Worm (Caenorhabditis elegans) whole organism, L2 larva: ENCODE data around the gene Y19D2B.1.

ENCODE experiments used
- C34F6.9 ChIP-seq: fragments of 150-350 bp; optimal IDR thresholded peaks from 2 replicates; lab custom pipeline; 2014; ENCODE audit warnings: missing biosample characterization, missing genetic modification characterization
- F13H6.1 ChIP-seq: sonication (generic microtip); optimal IDR thresholded peaks from 2 replicates; lab custom pipeline; 2016; ENCODE audit warnings: missing genetic modification characterization, missing compliant biosample characterization
- R02D3.7 ChIP-seq: fragments of 150-350 bp; optimal IDR thresholded peaks from 2 replicates; lab custom pipeline; 2014; ENCODE audit warnings: missing biosample characterization, missing genetic modification characterization
- alr-1 ChIP-seq: fragments of 150-350 bp; optimal IDR thresholded peaks from 2 replicates; lab custom pipeline; 2014; ENCODE audit warnings: missing biosample characterization, missing genetic modification characterization
- aly-2 ChIP-seq: fragments of 150-350 bp; optimal IDR thresholded peaks from 2 replicates; lab custom pipeline; 2014; ENCODE audit warnings: missing biosample characterization, missing genetic modification characterization
- ama-1 ChIP-seq: fragments of 150-350 bp; optimal IDR thresholded peaks from 2 replicates; lab custom pipeline; 2018; ENCODE audit warnings: inconsistent platforms
- ceh-16 ChIP-seq: fragments of 150-350 bp; optimal IDR thresholded peaks from 2 replicates; lab custom pipeline; 2014; ENCODE audit warnings: missing biosample characterization, missing genetic modification characterization
- crh-2 ChIP-seq: sonication (generic microtip); optimal IDR thresholded peaks from 2 replicates; lab custom pipeline; 2017; ENCODE audit warnings: missing biosample characterization, missing genetic modification characterization
- dmd-4 ChIP-seq: sonication (generic microtip); optimal IDR thresholded peaks from 2 replicates; lab custom pipeline; 2017; ENCODE audit warnings: missing biosample characterization, missing genetic modification characterization
- egl-27 ChIP-seq: sonication (generic microtip); optimal IDR thresholded peaks from 3 replicates; lab custom pipeline; 2017; ENCODE audit warnings: missing biosample characterization, missing genetic modification reagents, missing genetic modification characterization
- elt-1 ChIP-seq: fragments of 150-350 bp; optimal IDR thresholded peaks from 2 replicates; lab custom pipeline; 2014; ENCODE audit warnings: missing biosample characterization, missing genetic modification characterization
- fos-1 ChIP-seq: fragments of 150-350 bp; optimal IDR thresholded peaks from 2 replicates; lab custom pipeline; 2014; ENCODE audit warnings: missing biosample characterization, missing genetic modification characterization
- gmeb-1 ChIP-seq: fragments of 150-350 bp; optimal IDR thresholded peaks from 2 replicates; lab custom pipeline; 2014; ENCODE audit warnings: missing biosample characterization, missing genetic modification characterization
- lin-11 ChIP-seq: fragments of 150-350 bp; sonication (generic microtip); optimal IDR thresholded peaks from 2 replicates; lab custom pipeline; 2014; ENCODE audit warnings: missing biosample characterization, missing genetic modification characterization, inconsistent platforms, mixed read lengths
- lin-13 ChIP-seq: fragments of 150-350 bp; optimal IDR thresholded peaks from 2 replicates; lab custom pipeline; 2014; ENCODE audit warnings: missing biosample characterization, missing genetic modification reagents, missing genetic modification characterization
- lin-39 ChIP-seq: fragments of 150-350 bp; optimal IDR thresholded peaks from 2 replicates; lab custom pipeline; 2014; ENCODE audit warnings: missing biosample characterization, missing genetic modification reagents, missing genetic modification characterization
- lsy-2 ChIP-seq, 2 experiments: fragments of 150-350 bp in 1 of 2; sonication (generic microtip) in 1 of 2; optimal IDR thresholded peaks; 2 replicates each; lab custom pipeline; 2014 to 2017; ENCODE audit warnings: missing biosample characterization in 2 of 2, missing genetic modification characterization in 2 of 2
- mbf-1 ChIP-seq: sonication (generic microtip); optimal IDR thresholded peaks from 2 replicates; lab custom pipeline; 2017; ENCODE audit warnings: missing biosample characterization, missing genetic modification characterization
- mdl-1 ChIP-seq, 2 experiments: fragments of 150-350 bp in 1 of 2; sonication (generic microtip) in 1 of 2; optimal IDR thresholded peaks; 2 replicates each; lab custom pipeline; 2017; ENCODE audit warnings: missing biosample characterization in 2 of 2, missing genetic modification characterization in 2 of 2
- nhr-11 ChIP-seq: fragments of 150-350 bp; optimal IDR thresholded peaks from 2 replicates; lab custom pipeline; 2014; ENCODE audit warnings: missing biosample characterization, missing genetic modification characterization
- nhr-12 ChIP-seq: fragments of 150-350 bp; optimal IDR thresholded peaks from 2 replicates; lab custom pipeline; 2014; ENCODE audit warnings: missing biosample characterization, missing genetic modification characterization
- nhr-129 ChIP-seq: fragments of 150-350 bp; optimal IDR thresholded peaks from 2 replicates; lab custom pipeline; 2014; ENCODE audit warnings: missing biosample characterization, missing genetic modification characterization
- nhr-21 ChIP-seq: fragments of 150-350 bp; optimal IDR thresholded peaks from 2 replicates; lab custom pipeline; 2014; ENCODE audit warnings: missing biosample characterization, missing genetic modification characterization
- nhr-77 ChIP-seq: fragments of 150-350 bp; optimal IDR thresholded peaks from 2 replicates; lab custom pipeline; 2014; ENCODE audit warnings: missing biosample characterization, missing genetic modification characterization
- sem-4 ChIP-seq: fragments of 150-350 bp; optimal IDR thresholded peaks from 2 replicates; lab custom pipeline; 2014; ENCODE audit warnings: missing biosample characterization, missing genetic modification reagents, missing genetic modification characterization
- sma-3 ChIP-seq: sonication (generic microtip); optimal IDR thresholded peaks from 2 replicates; lab custom pipeline; 2016; ENCODE audit warnings: missing genetic modification reagents, missing genetic modification characterization, missing compliant biosample characterization
- sma-9 ChIP-seq, 2 experiments: fragments of 150-350 bp in 1 of 2; sonication (generic microtip) in 1 of 2; optimal IDR thresholded peaks; 2 replicates each; lab custom pipeline; 2014 to 2016; ENCODE audit warnings: missing genetic modification characterization in 2 of 2, mild to moderate bottlenecking in 1 of 2, missing biosample characterization in 1 of 2, missing compliant biosample characterization in 1 of 2, missing genetic modification reagents in 1 of 2, moderate library complexity in 1 of 2
- snpc-4 ChIP-seq: fragments of 150-350 bp; optimal IDR thresholded peaks from 2 replicates; lab custom pipeline; 2014; ENCODE audit warnings: missing biosample characterization, missing genetic modification characterization
- unc-55 ChIP-seq: fragments of 150-350 bp; sonication (generic microtip); optimal IDR thresholded peaks from 3 replicates; lab custom pipeline; 2014; ENCODE audit warnings: missing biosample characterization, missing genetic modification reagents, missing genetic modification characterization
- unc-62 ChIP-seq: fragments of 150-350 bp; optimal IDR thresholded peaks from 2 replicates; lab custom pipeline; 2014; ENCODE audit warnings: missing biosample characterization, missing genetic modification reagents, missing genetic modification characterization
- zag-1 ChIP-seq: fragments of 150-350 bp; optimal IDR thresholded peaks from 2 replicates; lab custom pipeline; 2014; ENCODE audit warnings: missing biosample characterization, missing genetic modification characterization
- ztf-1 ChIP-seq: fragments of 200-800 bp; sonication (Bioruptor generic); conservative IDR thresholded peaks from 2 replicates; pipeline ENCODE4 v1.3.6; 2022; ENCODE audit warnings: missing genetic modification characterization, missing compliant biosample characterization
- ztf-4 ChIP-seq: fragments of 150-350 bp; optimal IDR thresholded peaks from 2 replicates; lab custom pipeline; 2014; ENCODE audit warnings: missing biosample characterization, missing genetic modification characterization

Gene Y19D2B.1

DNA sequence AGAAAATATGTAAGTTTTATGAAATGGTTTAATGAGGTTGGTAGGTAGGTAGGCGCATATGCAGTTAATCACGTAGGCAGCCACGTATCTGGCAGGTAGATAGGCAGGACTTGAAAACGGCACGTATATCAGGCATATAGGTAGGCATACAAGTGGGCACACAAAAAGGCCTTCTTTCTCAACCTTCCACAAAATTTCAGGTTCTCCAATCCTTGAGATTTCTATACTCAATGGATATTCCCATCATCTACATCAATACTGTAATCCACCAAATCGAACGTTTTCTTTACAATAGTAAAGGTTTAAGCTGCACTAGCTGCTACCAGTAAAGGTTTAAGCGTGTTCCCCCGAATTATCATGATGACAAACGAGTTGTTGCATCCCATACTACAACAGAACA lies 9.5 kb upstream of the Y19D2B.1 start:
- TF ChIP-seq R02D3.7 (no peak), aly-2 (tag; lab: Kevin White, UChicago) (no peak), nhr-77 (tag; lab: Kevin White, UChicago) (no peak), sma-9 (GFP tag; optimal IDR thresholded peaks at IDR 0.05; lab: Kevin White, UChicago) (no peak), sma-9 (tag; optimal IDR thresholded peaks at IDR 0.05; lab: Kevin White, UChicago) (no peak)
- TF ChIP-seq, all 48 proteins: peak for 0

DNA sequence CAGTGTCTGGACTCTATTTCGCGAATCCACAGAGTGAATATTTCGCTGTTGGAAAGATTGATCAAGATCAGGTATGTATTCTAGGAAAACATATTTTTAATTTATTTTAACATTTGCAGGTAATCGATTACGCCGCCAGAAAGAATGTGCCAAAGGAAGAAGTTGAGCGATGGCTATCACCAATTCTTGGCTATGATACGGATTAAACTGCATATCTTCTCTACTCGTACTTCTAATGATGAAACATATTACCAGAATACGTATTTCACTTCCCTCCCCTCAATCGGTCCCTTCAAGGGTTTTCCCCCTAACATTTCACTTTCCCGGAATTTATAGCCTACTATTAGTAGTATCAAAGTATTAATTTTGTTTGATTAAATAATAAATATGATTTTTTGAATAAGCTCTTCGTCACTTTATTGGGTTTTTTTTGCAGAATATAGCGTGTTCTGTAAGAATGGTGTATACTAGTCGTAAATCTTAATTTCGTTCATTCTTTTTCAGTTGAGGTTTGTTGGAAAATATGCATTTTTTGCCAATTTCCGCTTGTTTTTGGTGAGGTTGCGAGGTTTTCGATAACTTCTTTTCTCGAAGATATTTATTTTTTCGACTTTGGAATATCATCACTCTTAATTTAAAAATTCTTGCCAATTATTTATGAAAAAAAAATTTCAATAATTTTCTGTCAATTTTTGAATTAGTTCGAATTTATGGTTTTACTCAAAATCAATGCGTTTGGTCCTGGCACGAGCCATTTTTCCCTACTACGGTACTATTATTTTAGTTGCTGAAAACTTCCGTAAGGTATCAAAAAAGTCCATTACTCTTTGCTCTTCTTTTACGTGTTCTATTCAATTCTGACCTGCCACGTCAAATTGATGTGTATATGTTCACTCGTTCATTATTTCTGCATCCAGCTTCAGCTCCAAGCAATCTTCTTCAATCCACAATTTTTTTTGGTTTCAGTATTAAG lies 8.2 kb upstream of the Y19D2B.1 start:
- no peak for TF ChIP-seq fos-1 (tag; lab: Kevin White, UChicago)
- no peak for TF ChIP-seq elt-1
- no peak for TF ChIP-seq nhr-11 (tag; lab: Kevin White, UChicago)
- TF ChIP-seq lin-13 = no peak
- TF ChIP-seq aly-2 (tag; lab: Kevin White, UChicago) = no peak
- TF ChIP-seq nhr-12 = no peak
- TF ChIP-seq ceh-16 = no peak
- TF ChIP-seq, all 48 proteins: peak for 0

DNA sequence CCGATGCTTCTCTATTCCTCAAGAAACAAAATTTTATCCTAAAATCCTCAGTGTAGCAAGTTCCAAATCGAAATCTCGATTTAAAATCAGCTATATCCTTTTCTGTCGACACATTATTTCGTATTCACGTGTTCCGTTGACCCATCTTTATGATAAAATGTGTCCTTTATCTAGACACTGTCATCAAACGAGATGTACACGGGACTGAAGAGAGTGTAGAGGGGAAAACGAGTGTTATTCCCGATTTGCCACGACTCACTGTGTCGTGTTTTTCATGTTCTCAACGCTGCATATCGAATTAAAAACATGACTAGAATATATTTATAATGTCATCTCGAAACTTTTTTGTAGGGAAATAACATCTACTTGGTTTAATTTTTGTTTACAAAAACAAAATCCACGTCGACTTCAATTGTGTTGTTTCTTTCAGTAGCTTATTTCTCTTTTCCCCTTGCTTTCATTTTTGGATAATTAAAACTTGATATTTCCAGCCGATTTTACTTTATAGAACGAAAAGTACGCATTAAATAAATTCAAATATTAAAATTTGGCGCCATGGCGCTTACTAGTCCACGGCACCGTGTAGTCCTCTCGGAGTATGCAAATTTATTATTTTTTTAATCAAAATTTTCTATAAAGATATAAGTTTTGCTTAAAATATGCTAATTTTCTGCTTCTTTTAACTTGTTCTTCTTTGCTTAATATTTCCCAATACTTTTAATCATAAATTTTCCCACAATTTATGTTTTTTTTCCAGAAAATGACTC lies 3.2 kb upstream of the Y19D2B.1 start, which contains the start of gene metr-1:
metr-1 (plus strand) TSS at position 758 of the 767 bp plus-strand sequence.
- TF ChIP-seq gmeb-1 (tag; lab: Kevin White, UChicago) (peak; percentile 63), alr-1 (tag; lab: Kevin White, UChicago) (no peak), nhr-11 (tag; lab: Kevin White, UChicago) (no peak), nhr-21 (peak; percentile 60), sma-9 (GFP tag; optimal IDR thresholded peaks at IDR 0.05; lab: Kevin White, UChicago) (peak; percentile 15), sma-9 (tag; optimal IDR thresholded peaks at IDR 0.05; lab: Kevin White, UChicago) (no peak), ztf-1 (GFP tag; lab: Robert Waterston, UW) (no peak), fos-1 (tag; lab: Kevin White, UChicago) (peak; percentile 68), lsy-2 (tag; optimal IDR thresholded peaks at IDR 0.05; lab: Kevin White, UChicago) (peak in 1 of 2 experiments; percentile 49), mdl-1 (tag; optimal IDR thresholded peaks at IDR 0.05; lab: Kevin White, UChicago) (no peak), ama-1 (lab: Kevin White, UChicago) (peak; percentile 46), crh-2 (tag; lab: Kevin White, UChicago) (peak; percentile 2), dmd-4 (tag; lab: Kevin White, UChicago) (no peak), ztf-4 (tag; lab: Kevin White, UChicago) (no peak)
- TF ChIP-seq, all 48 proteins: peak for 7

DNA sequence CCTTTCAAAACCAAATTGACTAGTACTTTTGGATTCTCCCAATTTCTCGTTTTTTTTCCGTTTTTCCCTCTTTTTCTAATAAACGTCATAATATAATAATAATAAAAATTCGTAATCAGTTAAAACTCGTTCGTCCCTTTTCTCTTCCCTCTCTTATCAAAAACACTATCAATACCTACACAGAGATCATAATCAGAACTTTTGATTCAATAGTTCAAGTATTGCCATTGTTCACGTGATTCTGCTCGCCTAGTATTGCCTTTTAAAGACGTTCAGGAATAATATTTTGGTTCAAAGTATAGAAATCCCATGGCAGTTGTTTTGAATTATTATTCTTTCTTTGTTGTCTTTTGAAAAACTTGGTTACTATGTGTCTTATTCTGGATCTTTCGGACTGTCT lies 1.9 kb upstream of the Y19D2B.1 start:
- TF ChIP-seq nhr-21 (peak; percentile 17), sem-4 (no peak), F13H6.1 (tag; lab: Kevin White, UChicago) (no peak), elt-1 (no peak), lsy-2 (tag; optimal IDR thresholded peaks at IDR 0.05; lab: Kevin White, UChicago) (peak in 1 of 2 experiments; percentile 36), unc-55 (GFP tag; lab: Kevin White, UChicago) (no peak), gmeb-1 (tag; lab: Kevin White, UChicago) (peak; percentile 38), fos-1 (tag; lab: Kevin White, UChicago) (peak; percentile 96), lin-39 (tag; lab: Kevin White, UChicago) (no peak), aly-2 (tag; lab: Kevin White, UChicago) (no peak), egl-27 (tag; lab: Kevin White, UChicago) (no peak), snpc-4 (tag; lab: Kevin White, UChicago) (no peak), crh-2 (tag; lab: Kevin White, UChicago) (peak; percentile 63), R02D3.7 (no peak), ceh-16 (no peak), nhr-12 (no peak), mbf-1 (tag; lab: Kevin White, UChicago) (no peak), alr-1 (tag; lab: Kevin White, UChicago) (no peak), zag-1 (no peak), sma-9 (GFP tag; optimal IDR thresholded peaks at IDR 0.05; lab: Kevin White, UChicago) (peak; percentile 82), sma-9 (tag; optimal IDR thresholded peaks at IDR 0.05; lab: Kevin White, UChicago) (no peak), nhr-129 (tag; lab: Kevin White, UChicago) (no peak), C34F6.9 (tag; lab: Kevin White, UChicago) (no peak), lin-13 (no peak), lin-11 (tag; lab: Kevin White, UChicago) (no peak), unc-62 (GFP tag; lab: Kevin White, UChicago) (no peak), sma-3 (peak; percentile 59)
